Fruit fly (Drosophila melanogaster) whole organism, embryonic: ENCODE measurements around the gene Vha16-5.

Experiments
- BEAF-32 ChIP-seq: fragments of 200-800 bp; sonication (Bioruptor generic); optimal IDR thresholded peaks from 3 replicates; lab custom pipeline; 2017; ENCODE audit warnings: missing biosample characterization, missing genetic modification characterization, mild to moderate bottlenecking, moderate library complexity, missing genetic modification reagents
- Bdp1 ChIP-seq: fragments of 200-800 bp; sonication (Bioruptor generic); optimal IDR thresholded peaks from 3 replicates; lab custom pipeline; 2016; ENCODE audit warnings: missing biosample characterization, missing genetic modification characterization
- CG10543 ChIP-seq: fragments of 200-800 bp; sonication (Bioruptor generic); optimal IDR thresholded peaks from 3 replicates; lab custom pipeline; 2017; ENCODE audit warnings: missing biosample characterization, mild to moderate bottlenecking, missing genetic modification characterization, moderate library complexity
- CG10979 ChIP-seq: fragments of 200-800 bp; sonication (Bioruptor generic); optimal IDR thresholded peaks from 2 replicates; lab custom pipeline; 2018; ENCODE audit warnings: missing biosample characterization, mild to moderate bottlenecking, missing genetic modification characterization, moderate library complexity
- CG12155 ChIP-seq: fragments of 200-800 bp; sonication (Bioruptor generic); optimal IDR thresholded peaks from 3 replicates; lab custom pipeline; 2016; ENCODE audit warnings: missing biosample characterization, missing genetic modification characterization
- CG1233 ChIP-seq: fragments of 200-800 bp; sonication (Bioruptor generic); optimal IDR thresholded peaks from 4 replicates; lab custom pipeline; 2018; ENCODE audit warnings: missing biosample characterization, mild to moderate bottlenecking, missing genetic modification characterization
- CG14441 ChIP-seq: fragments of 200-800 bp; sonication (Bioruptor generic); IDR thresholded peaks from 2 replicates; pipeline ENCODE4 v1.3.6; 2022; ENCODE audit warnings: missing biosample characterization, missing genetic modification characterization
- CG15479 ChIP-seq: fragments of 200-800 bp; sonication (Bioruptor generic); optimal IDR thresholded peaks from 3 replicates; lab custom pipeline; 2019; ENCODE audit warnings: missing biosample characterization, mild to moderate bottlenecking, missing genetic modification characterization, moderate library complexity
- CG15601 ChIP-seq: fragments of 200-800 bp; sonication (Bioruptor generic); optimal IDR thresholded peaks from 3 replicates; lab custom pipeline; 2019; ENCODE audit warnings: missing biosample characterization, mild to moderate bottlenecking, missing genetic modification characterization, moderate library complexity
- CG17802 ChIP-seq: fragments of 200-800 bp; sonication (Bioruptor generic); optimal IDR thresholded peaks from 2 replicates; lab custom pipeline; 2018; ENCODE audit warnings: missing biosample characterization, mild to moderate bottlenecking, missing genetic modification characterization, moderate library complexity
- CG2202 ChIP-seq: fragments of 200-800 bp; sonication (Bioruptor generic); optimal IDR thresholded peaks from 2 replicates; lab custom pipeline; 2018; ENCODE audit warnings: missing biosample characterization, mild to moderate bottlenecking, missing genetic modification characterization
- CG3281 ChIP-seq: fragments of 200-800 bp; sonication (Bioruptor generic); optimal IDR thresholded peaks from 3 replicates; lab custom pipeline; 2017; ENCODE audit warnings: missing biosample characterization, mild to moderate bottlenecking, missing genetic modification characterization
- CG34224 ChIP-seq: fragments of 200-800 bp; sonication (Bioruptor generic); IDR thresholded peaks from 3 replicates; pipeline ENCODE4 v1.3.6; 2022; ENCODE audit warnings: missing biosample characterization, missing genetic modification characterization; ENCODE audit not compliant: partially characterized antibody
- CG3726 ChIP-seq: fragments of 200-800 bp; sonication (Bioruptor generic); IDR thresholded peaks from 3 replicates; pipeline ENCODE4, ENCODE4 v1.3.6; 2022; ENCODE audit warnings: missing biosample characterization, missing genetic modification characterization
- CG6654 ChIP-seq: fragments of 200-800 bp; sonication (Bioruptor generic); optimal IDR thresholded peaks from 2 replicates; lab custom pipeline; 2017; ENCODE audit warnings: missing biosample characterization, mild to moderate bottlenecking, missing genetic modification characterization
- CG7271 ChIP-seq: fragments of 200-800 bp; sonication (Bioruptor generic); optimal IDR thresholded peaks from 2 replicates; lab custom pipeline; 2018; ENCODE audit warnings: missing biosample characterization, mild to moderate bottlenecking, missing genetic modification characterization, moderate library complexity
- CG7963 ChIP-seq: fragments of 200-800 bp; sonication (Bioruptor generic); IDR thresholded peaks from 3 replicates; pipeline ENCODE4 v1.3.6; 2022; ENCODE audit warnings: missing biosample characterization, missing genetic modification characterization; ENCODE audit not compliant: partially characterized antibody
- Camta ChIP-seq: fragments of 200-800 bp; sonication (Bioruptor generic); optimal IDR thresholded peaks from 2 replicates; lab custom pipeline; 2016; ENCODE audit warnings: missing biosample characterization, missing genetic modification characterization
- Fer2 ChIP-seq: fragments of 200-800 bp; sonication (Bioruptor generic); optimal IDR thresholded peaks from 2 replicates; lab custom pipeline; 2018; ENCODE audit warnings: missing biosample characterization, mild to moderate bottlenecking, missing genetic modification characterization, moderate library complexity
- HLH4C ChIP-seq: fragments of 200-800 bp; sonication (Bioruptor generic); IDR thresholded peaks from 3 replicates; pipeline ENCODE4 v1.3.6; 2022; ENCODE audit warnings: missing biosample characterization, missing genetic modification characterization; ENCODE audit not compliant: partially characterized antibody
- Hmr ChIP-seq: fragments of 200-800 bp; sonication (Bioruptor generic); optimal IDR thresholded peaks from 3 replicates; lab custom pipeline; 2017; ENCODE audit warnings: mild to moderate bottlenecking, missing biosample characterization, missing genetic modification reagents, missing genetic modification characterization
- Hr39 ChIP-seq: fragments of >200 bp; optimal IDR thresholded peaks from 2 replicates; lab custom pipeline; 2017
- Hr51 ChIP-seq, 2 experiments: fragments of 200-800 bp; sonication (Bioruptor generic); optimal IDR thresholded peaks; 2 replicates in 1 of 2; 3 replicates in 1 of 2; lab custom pipeline; 2016 to 2018; ENCODE audit warnings: missing biosample characterization in 2 of 2, missing genetic modification characterization in 2 of 2, mild to moderate bottlenecking in 1 of 2, moderate library complexity in 1 of 2
- Hsf ChIP-seq: fragments of 200-800 bp; sonication (Bioruptor generic); optimal IDR thresholded peaks from 3 replicates; lab custom pipeline; 2016; ENCODE audit warnings: missing biosample characterization, missing genetic modification characterization
- Meics ChIP-seq: fragments of 200-800 bp; sonication (Bioruptor generic); optimal IDR thresholded peaks from 2 replicates; lab custom pipeline; 2017; ENCODE audit warnings: missing biosample characterization, mild to moderate bottlenecking, missing genetic modification characterization
- Mrtf ChIP-seq: fragments of 200-800 bp; sonication (Bioruptor generic); IDR thresholded peaks from 3 replicates; pipeline ENCODE4 v1.3.6; 2022; ENCODE audit warnings: missing biosample characterization, missing genetic modification characterization
- NfI ChIP-seq: fragments of 200-800 bp; sonication (Bioruptor generic); optimal IDR thresholded peaks from 3 replicates; lab custom pipeline; 2018; ENCODE audit warnings: missing biosample characterization, mild to moderate bottlenecking, missing genetic modification characterization, moderate library complexity
- Pdp1 ChIP-seq, 2 experiments: fragments of 200-800 bp; sonication (Bioruptor generic); optimal IDR thresholded peaks; 3 replicates each; lab custom pipeline; 2016; ENCODE audit warnings: missing biosample characterization in 2 of 2, missing genetic modification characterization in 2 of 2, mild to moderate bottlenecking in 1 of 2, moderate library complexity in 1 of 2
- Sry-β ChIP-seq: fragments of 200-800 bp; sonication (Bioruptor generic); optimal IDR thresholded peaks from 2 replicates; lab custom pipeline; 2018; ENCODE audit warnings: missing biosample characterization, mild to moderate bottlenecking, missing genetic modification characterization, moderate library complexity
- Trl ChIP-seq, 3 experiments: fragments of >200 bp in 2 of 3; fragments of 200-800 bp in 1 of 3; sonication (Bioruptor generic) in 1 of 3; optimal IDR thresholded peaks; 2 replicates in 1 of 3; 3 replicates in 2 of 3; lab custom pipeline; 2016 to 2017; ENCODE audit warnings: missing biosample characterization in 1 of 3, missing genetic modification characterization in 1 of 3
- Xbp1 ChIP-seq: fragments of 200-800 bp; sonication (Bioruptor generic); optimal IDR thresholded peaks from 3 replicates; lab custom pipeline; 2016; ENCODE audit warnings: missing biosample characterization, mild to moderate bottlenecking, missing genetic modification characterization
- aop ChIP-seq: fragments of 200-800 bp; sonication (Bioruptor generic); IDR thresholded peaks from 2 replicates; pipeline ENCODE4 v1.3.6; 2022; ENCODE audit warnings: missing biosample characterization, missing genetic modification characterization
- bigmax ChIP-seq: fragments of 200-800 bp; sonication (Bioruptor generic); optimal IDR thresholded peaks from 2 replicates; lab custom pipeline; 2018; ENCODE audit warnings: missing biosample characterization, mild to moderate bottlenecking, missing genetic modification characterization
- cato ChIP-seq: fragments of 200-800 bp; sonication (Bioruptor generic); optimal IDR thresholded peaks from 2 replicates; lab custom pipeline; 2016; ENCODE audit warnings: missing biosample characterization, missing genetic modification characterization, borderline replicate concordance
- fu2 ChIP-seq: fragments of 200-800 bp; sonication (Bioruptor generic); optimal IDR thresholded peaks from 2 replicates; lab custom pipeline; 2016; ENCODE audit warnings: missing biosample characterization, missing genetic modification characterization
- kay ChIP-seq: fragments of 200-800 bp; sonication (Bioruptor generic); optimal IDR thresholded peaks from 2 replicates; lab custom pipeline; 2016; ENCODE audit warnings: missing biosample characterization, missing genetic modification characterization
- kni ChIP-seq: fragments of 200-800 bp; sonication (Bioruptor generic); optimal IDR thresholded peaks from 3 replicates; lab custom pipeline; 2017; ENCODE audit warnings: mild to moderate bottlenecking, missing biosample characterization, missing genetic modification reagents, missing genetic modification characterization
- lbe ChIP-seq: fragments of 200-800 bp; sonication (Bioruptor generic); optimal IDR thresholded peaks from 2 replicates; lab custom pipeline; 2016; ENCODE audit warnings: missing biosample characterization, mild to moderate bottlenecking, missing genetic modification characterization
- lola ChIP-seq, 3 experiments: fragments of >200 bp in 2 of 3; fragments of 200-800 bp in 1 of 3; sonication (Bioruptor generic) in 1 of 3; optimal IDR thresholded peaks; 2 replicates each; lab custom pipeline; 2017 to 2019; ENCODE audit warnings: missing biosample characterization in 3 of 3, missing genetic modification characterization in 3 of 3, mild to moderate bottlenecking in 1 of 3, moderate library complexity in 1 of 3
- p53 ChIP-seq: fragments of 200-800 bp; sonication (Bioruptor generic); optimal IDR thresholded peaks from 2 replicates; lab custom pipeline; 2016; ENCODE audit warnings: missing biosample characterization, missing genetic modification characterization
- prd ChIP-seq, 3 experiments: fragments of >200 bp in 2 of 3; fragments of 200-800 bp in 1 of 3; sonication (Bioruptor generic) in 1 of 3; optimal IDR thresholded peaks in 2 of 3; IDR thresholded peaks in 1 of 3; 2 replicates in 2 of 3; 3 replicates in 1 of 3; pipeline versions ENCODE4 v1.3.6 to Lab custom; 2017 to 2022; ENCODE audit warnings: missing biosample characterization in 1 of 3, missing genetic modification characterization in 1 of 3
- pum ChIP-seq: fragments of 200-800 bp; sonication (Bioruptor generic); optimal IDR thresholded peaks from 2 replicates; lab custom pipeline; 2016; ENCODE audit warnings: missing biosample characterization, missing genetic modification characterization
- pzg ChIP-seq: fragments of 200-800 bp; sonication (Bioruptor generic); optimal IDR thresholded peaks from 3 replicates; lab custom pipeline; 2018; ENCODE audit warnings: missing biosample characterization, mild to moderate bottlenecking, missing genetic modification characterization, moderate library complexity
- so ChIP-seq: fragments of 200-800 bp; sonication (Bioruptor generic); IDR thresholded peaks from 3 replicates; pipeline ENCODE4 v1.3.6; 2022; ENCODE audit warnings: missing biosample characterization, missing genetic modification characterization
- ssp ChIP-seq: fragments of 200-800 bp; sonication (Bioruptor generic); IDR thresholded peaks from 2 replicates; pipeline ENCODE4 v1.3.6; 2022; ENCODE audit warnings: missing biosample characterization, missing genetic modification characterization
- tin ChIP-seq: fragments of 200-800 bp; sonication (Bioruptor generic); optimal IDR thresholded peaks from 3 replicates; lab custom pipeline; 2016; ENCODE audit warnings: missing biosample characterization, missing genetic modification characterization
- toy ChIP-seq: fragments of 200-800 bp; sonication (Bioruptor generic); IDR thresholded peaks from 2 replicates; pipeline ENCODE4 v1.3.6; 2022; ENCODE audit warnings: missing biosample characterization, missing genetic modification characterization

The Vha16-5 gene

dm6 chr2L:10736993-10737756, at the start of gene Vha16-5, which contains the start of gene CG12299 (continued):
- TF ChIP-seq Hr51 (GFP tag; optimal IDR thresholded peaks at IDR 0.05; lab: Kevin White, UChicago): peak in 1 of 2 experiments; percentile 90
- TF ChIP-seq CG3726 (GFP tag; lab: Robert Waterston, UW): peak; percentile 63; the same call in 2 of the 3 replicates
- no peak for TF ChIP-seq CG15479 (GFP tag; lab: Kevin White, UChicago)
- no peak for TF ChIP-seq Hr39 (lab: Kevin White, UChicago)
- no peak for TF ChIP-seq CG7271 (tag; lab: Kevin White, UChicago)
- peak; percentile 51 for TF ChIP-seq CG2202 (tag; lab: Kevin White, UChicago)
- peak; percentile 96 for TF ChIP-seq tin (GFP tag; lab: Kevin White, UChicago)
- TF ChIP-seq pzg (GFP tag; lab: Kevin White, UChicago): peak; percentile 68
- peak; percentile 48 for TF ChIP-seq Fer2 (tag; lab: Kevin White, UChicago)
- TF ChIP-seq lbe (GFP tag; lab: Kevin White, UChicago): peak; percentile 73
- peak; percentile 70 for TF ChIP-seq Meics
- TF ChIP-seq CG3281 (GFP tag; lab: Kevin White, UChicago): no peak
- TF ChIP-seq Hsf (GFP tag; lab: Kevin White, UChicago): peak; percentile 92
- peak; percentile 68 for TF ChIP-seq p53 (GFP tag; lab: Kevin White, UChicago)
- peak; percentile 70 for TF ChIP-seq CG17802 (tag; lab: Kevin White, UChicago)
- peak; percentile 86 for TF ChIP-seq CG7963 (GFP tag; lab: Robert Waterston, UW)
- peak; percentile 43 for TF ChIP-seq CG10543 (GFP tag; lab: Kevin White, UChicago)
- peak; percentile 76 for TF ChIP-seq CG15601
- no peak for TF ChIP-seq toy (GFP tag; lab: Robert Waterston, UW)
- TF ChIP-seq CG34224 (GFP tag; lab: Robert Waterston, UW): peak; percentile 80
- TF ChIP-seq BEAF-32 (GFP tag; lab: Kevin White, UChicago): peak; percentile 69
- TF ChIP-seq Trl (optimal IDR thresholded peaks at IDR 0.05; lab: Kevin White, UChicago): no peak
- TF ChIP-seq Trl (GFP tag; optimal IDR thresholded peaks at IDR 0.05; lab: Kevin White, UChicago): peak; percentile 86
- peak; percentile 35 for TF ChIP-seq CG1233
- peak; percentile 81 for TF ChIP-seq CG12155
- peak; percentile 84 to 88 for TF ChIP-seq Pdp1 (GFP tag; optimal IDR thresholded peaks at IDR 0.05; lab: Kevin White, UChicago)
- TF ChIP-seq Hmr: no peak
- peak; percentile 87 for TF ChIP-seq aop
- peak; percentile 76 for TF ChIP-seq ssp (GFP tag; lab: Robert Waterston, UW)
- peak; percentile 89 for TF ChIP-seq Mrtf
- no peak for TF ChIP-seq Camta (GFP tag; lab: Kevin White, UChicago)
- TF ChIP-seq NfI: peak; percentile 81
- peak; percentile 83 for TF ChIP-seq CG10979
- TF ChIP-seq Xbp1 (GFP tag; lab: Kevin White, UChicago): peak; percentile 96
- peak; percentile 81 for TF ChIP-seq Bdp1 (GFP tag; lab: Kevin White, UChicago)
- TF ChIP-seq prd (optimal IDR thresholded peaks at IDR 0.05; lab: Kevin White, UChicago): no peak
- peak; percentile 95 for TF ChIP-seq prd (GFP tag; IDR thresholded peaks at IDR 0.05; lab: Robert Waterston, UW)
- peak; percentile 88 for TF ChIP-seq CG14441 (GFP tag; lab: Robert Waterston, UW)
- peak in 1 of 3 experiments; percentile 84 for TF ChIP-seq lola (GFP tag; optimal IDR thresholded peaks at IDR 0.05; lab: Kevin White, UChicago)
- TF ChIP-seq cato (GFP tag; lab: Kevin White, UChicago): peak; percentile 64
- TF ChIP-seq CG6654 (GFP tag; lab: Kevin White, UChicago): no peak
- peak; percentile 83 for TF ChIP-seq fu2 (GFP tag; lab: Kevin White, UChicago)
- TF ChIP-seq bigmax: no peak
- TF ChIP-seq pum (GFP tag; lab: Kevin White, UChicago): peak; percentile 78
- no peak for TF ChIP-seq kni (GFP tag; lab: Kevin White, UChicago)
- TF ChIP-seq kay (GFP tag; lab: Kevin White, UChicago): peak; percentile 59
- peak; percentile 85 for TF ChIP-seq HLH4C (GFP tag; lab: Robert Waterston, UW)
- TF ChIP-seq so: peak; percentile 65; the same call in 1 of the 3 replicates
- no peak for TF ChIP-seq Sry-β (GFP tag; lab: Kevin White, UChicago)
